Worm (Caenorhabditis elegans) whole organism, L4/young adult: ENCODE data around the gene mec-12.

Source experiments
- W03F9.2 ChIP-seq: fragments of 150-350 bp; optimal IDR thresholded peaks from 2 replicates; lab custom pipeline; 2014; ENCODE audit warnings: missing biosample characterization, missing genetic modification characterization
- him-1 ChIP-seq: sonication (generic microtip); optimal IDR thresholded peaks from 2 replicates; lab custom pipeline; 2016; ENCODE audit warnings: missing genotype, missing genetic modification reagents, missing genetic modification characterization, missing compliant biosample characterization

DNA sequence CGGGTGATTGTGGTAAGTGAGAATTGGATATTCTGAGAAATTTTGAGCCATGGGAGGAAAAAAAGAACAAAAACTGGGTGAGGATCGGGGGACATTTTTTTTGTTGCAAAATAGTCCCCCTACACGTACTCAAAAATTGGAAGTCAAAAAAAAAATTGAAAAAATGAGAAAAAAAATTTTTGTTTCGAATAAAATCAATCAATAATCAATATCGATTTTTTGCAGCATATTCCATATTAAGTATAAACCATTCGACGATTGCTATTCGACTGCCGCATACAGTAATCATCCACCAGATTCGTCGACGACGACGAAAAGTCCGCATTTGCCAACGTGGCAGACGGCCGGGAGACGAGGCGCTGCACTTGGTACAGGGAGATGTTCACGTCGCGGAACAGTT, 26.4 kb downstream of the mec-12 start:
- TF ChIP-seq W03F9.2 (tag; lab: Kevin White, UChicago), result no peak
- TF ChIP-seq him-1 (tag; lab: Kevin White, UChicago), result no peak
